Worm (Caenorhabditis elegans): ENCODE results near the gene R160.13.

ce11 chrX:4388834-4389409 is 17.6 kb upstream of the R160.13 start, which contains the start of gene dpy-23:
- TF ChIP-seq pha-4 (tag; optimal IDR thresholded peaks at IDR 0.05) (peak; percentile 93), zip-8 (tag; optimal IDR thresholded peaks at IDR 0.05) (no peak), unc-62 (GFP tag; optimal IDR thresholded peaks at IDR 0.05) (peak; percentile 87), lin-32 (GFP tag; optimal IDR thresholded peaks at IDR 0.05) (no peak), blmp-1 (tag; optimal IDR thresholded peaks at IDR 0.05) (no peak), lin-13 (tag; optimal IDR thresholded peaks at IDR 0.05) (peak; percentile 71), nhr-237 (tag; optimal IDR thresholded peaks at IDR 0.05) (peak; percentile 93), hlh-1 (tag; optimal IDR thresholded peaks at IDR 0.05) (peak; percentile 82), unc-39 (tag; optimal IDR thresholded peaks at IDR 0.05) (no peak), nhr-76 (tag; optimal IDR thresholded peaks at IDR 0.05) (no peak)
